Fruit fly (Drosophila melanogaster): Measurements from ENCODE around the gene CG17147.

The CG17147 gene

DNA sequence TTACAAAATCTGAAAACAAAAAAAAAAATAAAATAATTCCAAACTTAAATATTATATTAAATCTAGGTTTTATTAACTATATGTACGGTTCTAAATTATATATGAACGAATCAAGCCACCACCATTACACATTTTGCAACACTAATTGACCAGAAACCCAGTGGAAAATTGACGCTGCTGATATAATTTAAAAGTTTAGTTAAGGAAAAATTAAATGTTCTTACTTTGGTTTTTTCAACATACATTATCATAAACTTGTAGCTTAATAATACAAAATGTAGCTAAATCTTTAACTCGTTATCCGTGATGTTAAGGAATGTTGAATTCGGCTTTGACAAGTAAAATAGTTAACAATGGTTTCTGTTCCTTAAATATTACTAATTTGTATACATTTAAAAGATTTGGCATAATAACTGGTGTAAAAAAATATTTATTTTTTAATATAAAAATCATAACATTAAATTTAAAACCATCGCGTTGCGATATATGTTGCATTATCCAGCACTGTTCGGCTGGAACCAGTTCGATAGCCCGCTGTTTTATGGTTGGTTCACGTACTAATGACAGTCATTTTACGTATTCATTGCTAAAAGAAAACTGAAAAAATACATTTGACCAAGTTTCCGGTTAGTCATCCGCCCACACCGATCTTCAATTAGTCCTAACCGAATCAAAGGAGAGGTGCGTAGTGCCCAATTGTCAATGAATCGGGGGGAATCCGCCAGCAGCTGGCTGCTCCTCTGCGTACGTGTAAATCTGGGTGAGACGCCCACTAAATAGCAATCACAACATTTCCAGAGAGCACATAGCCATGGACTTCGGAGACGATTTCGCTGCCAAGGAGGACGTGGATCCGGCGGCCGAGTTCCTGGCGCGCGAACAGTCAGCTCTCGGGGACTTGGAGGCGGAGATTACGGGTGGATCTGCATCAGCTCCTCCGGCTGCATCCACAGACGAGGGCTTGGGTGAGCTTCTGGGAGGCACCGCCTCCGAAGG lies 18.6 kb downstream of the CG17147 start (continued):
- TF ChIP-seq CG14441 (GFP tag; IDR thresholded peaks at IDR 0.05) (peak; percentile 77), CG17328 (GFP tag; IDR thresholded peaks at IDR 0.05) (peak; percentile 22; the same call in 1 of the 2 replicates), slou (GFP tag; optimal IDR thresholded peaks at IDR 0.05) (peak; percentile 2), HmgZ (tag; optimal IDR thresholded peaks at IDR 0.05) (peak; percentile 9), jing (GFP tag; optimal IDR thresholded peaks at IDR 0.05) (peak; percentile 7), pho (GFP tag; optimal IDR thresholded peaks at IDR 0.05) (peak; percentile 11), HHEX (GFP tag; optimal IDR thresholded peaks at IDR 0.05) (peak; percentile 2), tna (GFP tag; IDR thresholded peaks at IDR 0.05; ENCODE audit: partially characterized antibody) (no peak), cad (GFP tag; optimal IDR thresholded peaks at IDR 0.05) (peak; percentile 28), Dp (GFP tag; optimal IDR thresholded peaks at IDR 0.05) (no peak), eve (GFP tag; optimal IDR thresholded peaks at IDR 0.05) (no peak), CG4282 (GFP tag; optimal IDR thresholded peaks at IDR 0.05) (no peak), CG17385 (GFP tag; optimal IDR thresholded peaks at IDR 0.05) (peak; percentile 48), stc (GFP tag; IDR thresholded peaks at IDR 0.05) (peak; percentile 59), CG10209 (GFP tag; optimal IDR thresholded peaks at IDR 0.05) (peak; percentile 57), al (GFP tag; IDR thresholded peaks at IDR 0.05) (peak; percentile 32; the same call in 1 of the 2 replicates), pum (GFP tag; optimal IDR thresholded peaks at IDR 0.05) (no peak), D (optimal IDR thresholded peaks at IDR 0.05) (no peak), D (GFP tag; optimal IDR thresholded peaks at IDR 0.05) (peak; percentile 21), Rx (GFP tag; IDR thresholded peaks at IDR 0.05) (0 out of 2 replicates have a peak, but pooled peaks have one; percentile 23), zfh2 (GFP tag; optimal IDR thresholded peaks at IDR 0.05) (no peak), CG11085 (GFP tag; IDR thresholded peaks at IDR 0.05) (peak; percentile 20), NC2α (GFP tag; optimal IDR thresholded peaks at IDR 0.05) (no peak), Antp (GFP tag; optimal IDR thresholded peaks at IDR 0.05) (no peak), CG2202 (tag; optimal IDR thresholded peaks at IDR 0.05) (peak; percentile 23), NK7.1 (GFP tag; optimal IDR thresholded peaks at IDR 0.05) (no peak), CG13894 (tag; optimal IDR thresholded peaks at IDR 0.05) (peak; percentile 14), TFAM (GFP tag; optimal IDR thresholded peaks at IDR 0.05) (no peak), Hey (tag; optimal IDR thresholded peaks at IDR 0.05) (no peak), B-H2 (GFP tag; optimal IDR thresholded peaks at IDR 0.05) (peak; percentile 39), dmrt99B (tag; optimal IDR thresholded peaks at IDR 0.05) (peak; percentile 64), lola (GFP tag; optimal IDR thresholded peaks at IDR 0.05) (peak in 1 of 3 experiments; percentile 53), twi (tag; optimal IDR thresholded peaks at IDR 0.05) (peak; percentile 27), CG17359 (tag; optimal IDR thresholded peaks at IDR 0.05) (peak; percentile 69), CG30403 (GFP tag; optimal IDR thresholded peaks at IDR 0.05) (peak; percentile 71), fd96Cb (tag; optimal IDR thresholded peaks at IDR 0.05) (peak; percentile 34), Hsf (GFP tag; optimal IDR thresholded peaks at IDR 0.05) (peak; percentile 25), CG1024 (GFP tag; IDR thresholded peaks at IDR 0.05) (peak; percentile 69; the same call in 1 of the 2 replicates), Elba2 (GFP tag; optimal IDR thresholded peaks at IDR 0.05) (no peak), CG12104 (GFP tag; optimal IDR thresholded peaks at IDR 0.05) (peak; percentile 28), CG17612 (GFP tag; IDR thresholded peaks at IDR 0.05) (peak; percentile 29; the same call in 1 of the 2 replicates), ftz-f1 (GFP tag; optimal IDR thresholded peaks at IDR 0.05) (no peak), CG10979 (tag; optimal IDR thresholded peaks at IDR 0.05) (peak; percentile 43), Pdp1 (GFP tag; optimal IDR thresholded peaks at IDR 0.05) (no peak), CG6272 (GFP tag; IDR thresholded peaks at IDR 0.05) (peak; percentile 42), CG10267 (tag; optimal IDR thresholded peaks at IDR 0.05) (peak; percentile 81), CG12769 (tag; optimal IDR thresholded peaks at IDR 0.05) (no peak), Bdp1 (GFP tag; optimal IDR thresholded peaks at IDR 0.05) (no peak)

All from whole organism, embryonic.